Comparison of ENCODE assay signal across 5 fruit fly cellular contexts in the genomic region with DNA sequence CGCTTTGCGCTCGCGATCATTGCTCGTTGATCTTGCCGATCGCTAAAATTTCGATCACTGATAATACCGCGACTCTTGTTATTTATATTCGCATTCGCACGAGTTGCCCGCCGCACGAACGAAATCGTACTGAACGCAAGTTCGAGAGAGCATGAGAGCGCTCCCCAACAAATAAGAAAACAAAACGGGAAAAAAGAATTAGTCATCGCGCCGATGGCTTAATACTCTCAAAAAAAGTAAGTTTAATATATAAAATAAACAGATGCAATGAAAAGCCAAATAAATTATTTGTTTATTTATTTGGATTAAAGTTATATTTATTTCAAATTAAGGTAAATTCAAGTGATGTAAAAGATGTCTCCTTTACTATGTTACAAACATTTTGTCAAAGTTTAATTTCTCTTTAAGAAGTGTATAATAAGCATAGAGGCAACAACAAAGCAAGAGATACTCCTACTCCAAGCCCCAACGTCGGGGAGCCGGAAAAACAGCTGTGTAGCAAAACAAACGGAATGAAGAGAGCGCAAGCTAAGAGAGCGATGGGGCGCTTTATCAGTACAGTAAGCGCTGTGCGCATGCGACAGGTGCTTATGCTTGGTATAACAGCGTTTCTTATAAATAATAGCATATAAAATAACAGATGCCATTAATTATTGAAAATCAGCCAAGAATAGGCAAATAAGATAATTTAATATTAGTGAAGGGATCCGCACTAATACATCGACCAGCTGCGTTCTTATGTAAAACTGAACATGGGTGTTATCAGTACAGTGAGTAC.
A peak's percentile ranks its signal among the peaks of the same experiment; 100 is the strongest.
TF ChIP-seq lines count a peak whose summit lies in the region.

No protein-coding gene starts in this region.

- TF ChIP-seq CTCF in whole organism, embryonic (GFP tag; optimal IDR thresholded peaks at IDR 0.05; lab: Kevin White, UChicago) = peak; percentile 2

TF ChIP-seq in whole organism, adult, 20 proteins besides CTCF, POLR2A, EP300 and RAD21 (continues in another document):
- TF ChIP-seq CG33017 (tag; optimal IDR thresholded peaks at IDR 0.05; lab: Kevin White, UChicago) (peak; percentile 25), Clk (GFP tag; optimal IDR thresholded peaks at IDR 0.05; lab: Kevin White, UChicago) (no peak), CG7101 (tag; optimal IDR thresholded peaks at IDR 0.05; lab: Kevin White, UChicago) (peak; percentile 44), Mnt (GFP tag; optimal IDR thresholded peaks at IDR 0.05; lab: Kevin White, UChicago) (peak; percentile 59), CG7045 (GFP tag; optimal IDR thresholded peaks at IDR 0.05; lab: Kevin White, UChicago) (peak; percentile 51), tj (GFP tag; optimal IDR thresholded peaks at IDR 0.05; lab: Kevin White, UChicago) (peak; percentile 40), toe (GFP tag; optimal IDR thresholded peaks at IDR 0.05; lab: Kevin White, UChicago) (peak; percentile 38), ovo (GFP tag; optimal IDR thresholded peaks at IDR 0.05; lab: Kevin White, UChicago) (peak; percentile 11), pad (GFP tag; optimal IDR thresholded peaks at IDR 0.05; lab: Kevin White, UChicago) (peak; percentile 54), kay (GFP tag; lab: Kevin White, UChicago; ENCODE audit: borderline replicate concordance) (peak; percentile 96), CG5204 (GFP tag; optimal IDR thresholded peaks at IDR 0.05; lab: Kevin White, UChicago) (peak; percentile 81), CG12768 (GFP tag; optimal IDR thresholded peaks at IDR 0.05; lab: Kevin White, UChicago) (peak; percentile 71), CG1620 (GFP tag; optimal IDR thresholded peaks at IDR 0.05; lab: Kevin White, UChicago) (peak; percentile 34), Crg-1 (GFP tag; optimal IDR thresholded peaks at IDR 0.05; lab: Kevin White, UChicago) (no peak), CG14711 (tag; optimal IDR thresholded peaks at IDR 0.05; lab: Kevin White, UChicago) (peak; percentile 16), bab1 (GFP tag; optimal IDR thresholded peaks at IDR 0.05; lab: Kevin White, UChicago) (peak; percentile 75)

TF ChIP-seq in whole organism, embryonic, 481 proteins besides CTCF, POLR2A, EP300 and RAD21 (continues in another document):
- no peak for TF ChIP-seq CG8478 (optimal IDR thresholded peaks at IDR 0.05; lab: Kevin White, UChicago)
- TF ChIP-seq CG6765 (GFP tag; optimal IDR thresholded peaks at IDR 0.05; lab: Kevin White, UChicago) = peak; percentile 49
- peak; percentile 69 to 90 for TF ChIP-seq Trl (optimal IDR thresholded peaks at IDR 0.05; lab: Kevin White, UChicago)
- TF ChIP-seq Trl (GFP tag; optimal IDR thresholded peaks at IDR 0.05; lab: Kevin White, UChicago) = peak; percentile 31
- TF ChIP-seq CG18011 (GFP tag; optimal IDR thresholded peaks at IDR 0.05; lab: Kevin White, UChicago) = peak; percentile 51
- TF ChIP-seq Ets65A (GFP tag; lab: Kevin White, UChicago) = no peak
- no peak for TF ChIP-seq CG17802 (tag; optimal IDR thresholded peaks at IDR 0.05; lab: Kevin White, UChicago)
- TF ChIP-seq Lim3 (GFP tag; IDR thresholded peaks at IDR 0.05; lab: Robert Waterston, UW) = peak; percentile 32; the same call in 1 of the 2 replicates
- no peak for TF ChIP-seq CG12071 (GFP tag; optimal IDR thresholded peaks at IDR 0.05; lab: Kevin White, UChicago)
- TF ChIP-seq CG4404 (GFP tag; IDR thresholded peaks at IDR 0.05; lab: Robert Waterston, UW) = peak; percentile 7; the same call in 1 of the 2 replicates
- TF ChIP-seq ind (GFP tag; optimal IDR thresholded peaks at IDR 0.05; lab: Kevin White, UChicago) = peak; percentile 40
- peak; percentile 83 for TF ChIP-seq CG16815 (GFP tag; optimal IDR thresholded peaks at IDR 0.05; lab: Kevin White, UChicago)
- peak; percentile 46 for TF ChIP-seq jumu (GFP tag; optimal IDR thresholded peaks at IDR 0.05; lab: Kevin White, UChicago)
- peak; percentile 7 for TF ChIP-seq gro (GFP tag; optimal IDR thresholded peaks at IDR 0.05; lab: Kevin White, UChicago)
- no peak for TF ChIP-seq CG10565 (GFP tag; optimal IDR thresholded peaks at IDR 0.05; lab: Kevin White, UChicago)
- TF ChIP-seq dm (GFP tag; optimal IDR thresholded peaks at IDR 0.05; lab: Kevin White, UChicago) = peak; percentile 49

TF ChIP-seq in whole organism, prepupa, 60 proteins besides CTCF, POLR2A, EP300 and RAD21 (continues in another document):
- peak; percentile 73 for TF ChIP-seq CG6792 (GFP tag; optimal IDR thresholded peaks at IDR 0.05; lab: Kevin White, UChicago)
- TF ChIP-seq CG10669 (GFP tag; optimal IDR thresholded peaks at IDR 0.05; lab: Kevin White, UChicago) = peak; percentile 74
- peak; percentile 76 for TF ChIP-seq CG9139 (GFP tag; optimal IDR thresholded peaks at IDR 0.05; lab: Kevin White, UChicago)
- peak; percentile 80 for TF ChIP-seq CG6854 (GFP tag; optimal IDR thresholded peaks at IDR 0.05; lab: Kevin White, UChicago)
- peak; percentile 88 to 91 for TF ChIP-seq ss (GFP tag; optimal IDR thresholded peaks at IDR 0.05; lab: Kevin White, UChicago)
- peak; percentile 63 for TF ChIP-seq CG6163 (GFP tag; IDR thresholded peaks at IDR 0.05; lab: Robert Waterston, UW)
- TF ChIP-seq net (GFP tag; optimal IDR thresholded peaks at IDR 0.05; lab: Kevin White, UChicago) = peak; percentile 52
- TF ChIP-seq topi (GFP tag; optimal IDR thresholded peaks at IDR 0.05; lab: Kevin White, UChicago) = peak; percentile 81
- TF ChIP-seq fd85E (GFP tag; optimal IDR thresholded peaks at IDR 0.05; lab: Kevin White, UChicago) = no peak
- TF ChIP-seq Lpt (GFP tag; optimal IDR thresholded peaks at IDR 0.05; lab: Kevin White, UChicago) = peak; percentile 54
- peak; percentile 47 to 82 for TF ChIP-seq salr (GFP tag; optimal IDR thresholded peaks at IDR 0.05; lab: Kevin White, UChicago)
- TF ChIP-seq Eip78C (GFP tag; lab: Kevin White, UChicago) = peak; percentile 96
- TF ChIP-seq fkh (GFP tag; optimal IDR thresholded peaks at IDR 0.05; lab: Kevin White, UChicago) = peak; percentile 64
- peak; percentile 68 for TF ChIP-seq Smox (GFP tag; optimal IDR thresholded peaks at IDR 0.05; lab: Kevin White, UChicago)
- peak; percentile 82 for TF ChIP-seq Met (GFP tag; optimal IDR thresholded peaks at IDR 0.05; lab: Kevin White, UChicago)
- TF ChIP-seq CG11902 (GFP tag; optimal IDR thresholded peaks at IDR 0.05; lab: Kevin White, UChicago) = peak; percentile 47
- TF ChIP-seq esn (GFP tag; optimal IDR thresholded peaks at IDR 0.05; lab: Kevin White, UChicago) = peak; percentile 88

TF ChIP-seq in whole organism, pupa, 21 proteins besides CTCF, POLR2A, EP300 and RAD21 (continues in another document):
- TF ChIP-seq D1 (tag; optimal IDR thresholded peaks at IDR 0.05; lab: Kevin White, UChicago) = peak; percentile 84
- peak; percentile 76; the same call in 2 of the 3 replicates for TF ChIP-seq CG4496 (GFP tag; IDR thresholded peaks at IDR 0.05; lab: Robert Waterston, UW)
- TF ChIP-seq CG10348 (GFP tag; IDR thresholded peaks at IDR 0.05; lab: Robert Waterston, UW) = no peak
- peak; percentile 60 for TF ChIP-seq CG32121 (GFP tag; IDR thresholded peaks at IDR 0.05; lab: Robert Waterston, UW)
- peak; percentile 77 for TF ChIP-seq Pif1A (GFP tag; optimal IDR thresholded peaks at IDR 0.05; lab: Kevin White, UChicago)
- peak; percentile 41 for TF ChIP-seq CG12605 (GFP tag; IDR thresholded peaks at IDR 0.05; lab: Robert Waterston, UW)
- peak; percentile 62 for TF ChIP-seq CG9948 (tag; optimal IDR thresholded peaks at IDR 0.05; lab: Kevin White, UChicago)
- 0 out of 2 replicates have a peak, but pooled peaks have one; percentile 17 for TF ChIP-seq rn (GFP tag; IDR thresholded peaks at IDR 0.05; lab: Robert Waterston, UW)
- TF ChIP-seq CG15710 (tag; optimal IDR thresholded peaks at IDR 0.05; lab: Kevin White, UChicago) = peak; percentile 58
- peak; percentile 71 for TF ChIP-seq fd96Ca (GFP tag; IDR thresholded peaks at IDR 0.05; lab: Robert Waterston, UW)
- peak; percentile 37 for TF ChIP-seq EcR (GFP tag; optimal IDR thresholded peaks at IDR 0.05; lab: Kevin White, UChicago)
- TF ChIP-seq Ets98B (GFP tag; IDR thresholded peaks at IDR 0.05; lab: Robert Waterston, UW) = peak; percentile 32; the same call in 1 of the 2 replicates
- peak; percentile 22 for TF ChIP-seq CG34367 (tag; optimal IDR thresholded peaks at IDR 0.05; lab: Kevin White, UChicago)
- TF ChIP-seq Snoo (tag; optimal IDR thresholded peaks at IDR 0.05; lab: Kevin White, UChicago) = peak; percentile 85
- TF ChIP-seq CG14655 (GFP tag; optimal IDR thresholded peaks at IDR 0.05; lab: Kevin White, UChicago) = peak; percentile 78
- peak; percentile 30 for TF ChIP-seq gl (tag; optimal IDR thresholded peaks at IDR 0.05; lab: Kevin White, UChicago)
- peak; percentile 60 for TF ChIP-seq CG17806 (tag; optimal IDR thresholded peaks at IDR 0.05; lab: Kevin White, UChicago)
- peak; percentile 20 for TF ChIP-seq CG13204 (GFP tag; optimal IDR thresholded peaks at IDR 0.05; lab: Kevin White, UChicago)

TF ChIP-seq in whole organism, wandering third instar larva, 38 proteins besides CTCF, POLR2A, EP300 and RAD21 (continues in another document):
- TF ChIP-seq Dfd (GFP tag; optimal IDR thresholded peaks at IDR 0.05; lab: Kevin White, UChicago) = no peak
- TF ChIP-seq Hr78 (GFP tag; optimal IDR thresholded peaks at IDR 0.05; lab: Kevin White, UChicago) = no peak
- TF ChIP-seq OdsH (GFP tag; optimal IDR thresholded peaks at IDR 0.05; lab: Kevin White, UChicago) = peak; percentile 66
- TF ChIP-seq sv (GFP tag; optimal IDR thresholded peaks at IDR 0.05; lab: Kevin White, UChicago) = peak; percentile 81
- peak; percentile 47 for TF ChIP-seq dsf (GFP tag; optimal IDR thresholded peaks at IDR 0.05; lab: Kevin White, UChicago; ENCODE audit: borderline replicate concordance)
- TF ChIP-seq CG9705 (GFP tag; optimal IDR thresholded peaks at IDR 0.05; lab: Kevin White, UChicago) = peak; percentile 12
- TF ChIP-seq brk (GFP tag; optimal IDR thresholded peaks at IDR 0.05; lab: Kevin White, UChicago) = peak; percentile 61
- TF ChIP-seq Hr83 (GFP tag; optimal IDR thresholded peaks at IDR 0.05; lab: Kevin White, UChicago; ENCODE audit: poor library complexity, severe bottlenecking) = peak; percentile 40
- peak; percentile 14 for TF ChIP-seq Rel (GFP tag; optimal IDR thresholded peaks at IDR 0.05; lab: Kevin White, UChicago)
- no peak for TF ChIP-seq Rel (tag; optimal IDR thresholded peaks at IDR 0.05; lab: Kevin White, UChicago)
- TF ChIP-seq CrebA (GFP tag; optimal IDR thresholded peaks at IDR 0.05; lab: Kevin White, UChicago; ENCODE audit: borderline replicate concordance) = no peak
- peak; percentile 89 for TF ChIP-seq woc (GFP tag; optimal IDR thresholded peaks at IDR 0.05; lab: Kevin White, UChicago)
- peak in 1 of 2 experiments; percentile 81 for TF ChIP-seq foxo (GFP tag; optimal IDR thresholded peaks at IDR 0.05; lab: Kevin White, UChicago)
- peak; percentile 46 to 50 for TF ChIP-seq dl (GFP tag; optimal IDR thresholded peaks at IDR 0.05; lab: Kevin White, UChicago; ENCODE audit: insufficient read depth in 1 of 2, partially characterized antibody in 2 of 2)
- TF ChIP-seq GATAd (GFP tag; optimal IDR thresholded peaks at IDR 0.05; lab: Kevin White, UChicago) = no peak
- no peak for TF ChIP-seq Abd-B (GFP tag; optimal IDR thresholded peaks at IDR 0.05; lab: Kevin White, UChicago)
- peak; percentile 17 for TF ChIP-seq sage (GFP tag; optimal IDR thresholded peaks at IDR 0.05; lab: Kevin White, UChicago)
- no peak for TF ChIP-seq Jra (GFP tag; optimal IDR thresholded peaks at IDR 0.05; lab: Kevin White, UChicago)
- TF ChIP-seq h (GFP tag; optimal IDR thresholded peaks at IDR 0.05; lab: Kevin White, UChicago) = peak; percentile 75
- peak; percentile 83 for TF ChIP-seq psq (GFP tag; optimal IDR thresholded peaks at IDR 0.05; lab: Kevin White, UChicago)
